Worm (Caenorhabditis elegans): ENCODE data around the gene F35H10.5.

F35H10.5 gene

DNA sequence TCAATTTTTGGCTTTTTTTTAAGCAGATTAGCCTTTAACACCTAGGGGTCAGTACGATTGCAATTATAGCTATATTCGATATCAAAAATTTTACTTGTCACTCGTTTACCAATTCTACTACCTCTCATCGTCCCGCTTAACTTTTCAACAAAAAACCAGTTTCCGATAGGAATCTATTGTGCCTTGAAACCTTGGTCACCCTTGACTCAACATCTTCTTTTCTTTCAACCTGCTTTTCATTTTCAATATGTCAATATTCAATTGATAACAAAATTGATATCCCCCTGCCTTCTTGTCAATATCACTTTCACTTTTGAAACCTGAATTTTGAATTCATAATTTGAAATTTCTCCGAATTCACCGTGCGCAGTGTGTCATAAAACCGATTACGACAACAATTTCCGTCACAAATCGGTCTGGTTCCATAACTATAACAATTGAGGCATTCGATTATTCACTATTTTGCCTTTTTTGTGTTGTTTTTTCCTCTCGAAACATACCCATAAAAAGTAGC lies 2.1 kb downstream of the F35H10.5 start (continued):
- TF ChIP-seq hlh-4 (tag; optimal IDR thresholded peaks at IDR 0.05) (no peak), fkh-10 (GFP tag; optimal IDR thresholded peaks at IDR 0.05) (no peak), ama-1 (optimal IDR thresholded peaks at IDR 0.05) (no peak), ets-5 (GFP tag; IDR thresholded peaks at IDR 0.05) (no peak), grh-1 (GFP tag; IDR thresholded peaks at IDR 0.05) (peak; percentile 64), blmp-1 (tag; optimal IDR thresholded peaks at IDR 0.05) (peak; percentile 70), C04F5.9 (tag; optimal IDR thresholded peaks at IDR 0.05) (no peak), unc-30 (tag; optimal IDR thresholded peaks at IDR 0.05) (no peak), mep-1 (tag; optimal IDR thresholded peaks at IDR 0.05) (no peak), fkh-8 (tag; optimal IDR thresholded peaks at IDR 0.05) (no peak), lir-3 (tag; optimal IDR thresholded peaks at IDR 0.05; ENCODE audit: poor library complexity) (no peak), unc-130 (tag; optimal IDR thresholded peaks at IDR 0.05) (no peak), zag-1 (tag; optimal IDR thresholded peaks at IDR 0.05) (no peak), efl-1 (optimal IDR thresholded peaks at IDR 0.05) (no peak), efl-1 (GFP tag; optimal IDR thresholded peaks at IDR 0.05 in 1 of 2) (no peak), nhr-90 (tag; optimal IDR thresholded peaks at IDR 0.05; ENCODE audit: poor library complexity) (no peak), lin-14 (GFP tag; optimal IDR thresholded peaks at IDR 0.05) (peak; percentile 30), hpl-2 (GFP tag; optimal IDR thresholded peaks at IDR 0.05) (no peak), snu-23 (GFP tag; optimal IDR thresholded peaks at IDR 0.05) (peak; percentile 18), egl-13 (tag; optimal IDR thresholded peaks at IDR 0.05) (no peak), sup-37 (GFP tag; optimal IDR thresholded peaks at IDR 0.05) (no peak), ztf-11 (tag; optimal IDR thresholded peaks at IDR 0.05) (no peak), ceh-88 (GFP tag; IDR thresholded peaks at IDR 0.05) (no peak), F16B12.6 (tag; optimal IDR thresholded peaks at IDR 0.05) (no peak), unc-62 (GFP tag; optimal IDR thresholded peaks at IDR 0.05) (no peak), efl-3 (GFP tag; optimal IDR thresholded peaks at IDR 0.05) (no peak), nhr-71 (tag; optimal IDR thresholded peaks at IDR 0.05) (no peak)

DNA sequence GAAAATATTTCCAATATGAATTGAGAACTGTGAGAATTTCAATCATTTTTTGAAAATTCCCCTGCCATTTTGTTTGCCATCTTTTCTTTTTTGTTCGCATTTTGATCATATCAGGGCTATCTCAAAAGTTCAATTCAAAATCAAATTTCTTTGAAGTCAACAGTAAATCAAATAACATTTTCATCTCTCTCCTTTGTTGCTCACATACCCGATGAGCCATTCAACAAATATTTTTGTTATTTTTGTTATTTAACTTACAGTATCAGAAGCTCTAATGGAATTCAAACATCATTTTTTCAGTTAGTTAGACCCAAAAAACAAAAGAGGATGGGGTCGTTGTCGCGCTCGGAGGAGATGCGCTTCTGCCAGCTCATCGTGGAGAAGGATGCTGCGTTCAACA lies 3.1 kb downstream of the F35H10.5 start, which contains the start of gene vha-5:
TSS of gene vha-5 (plus strand) at position 301 of the 400 bp plus-strand sequence.
- TF ChIP-seq pag-3 (tag; optimal IDR thresholded peaks at IDR 0.05; ENCODE audit: borderline replicate concordance, insufficient read depth): no peak
- no peak for TF ChIP-seq nhr-28 (tag; optimal IDR thresholded peaks at IDR 0.05)
- no peak for TF ChIP-seq vab-15 (tag; optimal IDR thresholded peaks at IDR 0.05)
- no peak for TF ChIP-seq sptf-1 (tag; optimal IDR thresholded peaks at IDR 0.05)
- TF ChIP-seq C34B4.2 (tag; optimal IDR thresholded peaks at IDR 0.05): no peak
- no peak for TF ChIP-seq ceh-90 (tag; optimal IDR thresholded peaks at IDR 0.05)
- TF ChIP-seq zip-4 (GFP tag; optimal IDR thresholded peaks at IDR 0.05): no peak
- no peak for TF ChIP-seq nhr-71 (tag; optimal IDR thresholded peaks at IDR 0.05)
- TF ChIP-seq fkh-4 (tag; optimal IDR thresholded peaks at IDR 0.05; ENCODE audit: borderline replicate concordance): no peak
- TF ChIP-seq ceh-8 (GFP tag; optimal IDR thresholded peaks at IDR 0.05): no peak
- no peak for TF ChIP-seq dpl-1 (GFP tag; optimal IDR thresholded peaks at IDR 0.05)
- TF ChIP-seq nhr-77 (tag; optimal IDR thresholded peaks at IDR 0.05): no peak
- no peak for TF ChIP-seq fkh-10 (GFP tag; optimal IDR thresholded peaks at IDR 0.05)
- no peak for TF ChIP-seq jun-1 (tag; optimal IDR thresholded peaks at IDR 0.05)

DNA sequence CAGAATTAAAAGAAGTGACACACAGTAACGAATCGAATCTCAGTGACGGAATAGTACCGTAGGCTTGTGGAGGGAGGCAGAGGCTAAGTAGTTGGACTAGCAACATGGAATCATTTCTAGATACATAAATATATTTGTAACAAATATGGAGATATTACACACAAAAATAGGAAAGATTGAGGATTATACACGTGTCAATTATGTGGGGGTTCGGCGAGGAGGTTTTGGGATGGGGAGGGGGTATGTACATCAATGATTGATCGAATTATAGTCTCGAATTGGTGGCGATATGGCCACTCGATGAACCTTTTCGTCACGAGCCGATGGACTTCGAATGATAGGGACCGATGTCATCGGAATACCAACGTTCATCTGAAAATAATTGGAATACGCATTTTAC lies 6.8 kb downstream of the F35H10.5 start:
- TF ChIP-seq unc-86 (tag; optimal IDR thresholded peaks at IDR 0.05) (no peak), efl-1 (optimal IDR thresholded peaks at IDR 0.05) (no peak), efl-1 (GFP tag; optimal IDR thresholded peaks at IDR 0.05 in 1 of 2) (peak in 1 of 2 experiments; percentile 64)

All from whole organism, L1 larva.